Worm (Caenorhabditis elegans): ENCODE data around the gene F55A11.4.

DNA sequence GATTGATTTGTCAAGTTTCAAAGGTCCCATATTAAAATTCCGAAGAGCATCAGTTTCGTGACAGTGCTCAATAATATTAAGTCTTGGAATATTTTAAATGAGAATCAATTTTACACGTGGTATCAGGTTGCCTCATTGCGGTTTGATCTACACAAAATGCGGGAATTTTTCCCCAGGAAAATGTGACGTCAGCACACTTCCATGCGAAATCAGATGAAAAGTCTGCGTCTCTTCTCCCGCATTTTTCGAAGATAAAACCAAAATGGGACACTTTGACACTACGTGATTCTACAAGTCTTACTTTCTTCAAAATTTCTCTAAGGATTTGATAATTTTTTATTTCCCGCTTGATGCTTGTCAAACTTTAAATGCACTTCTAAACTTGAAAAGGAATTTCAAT is 47.4 kb upstream of the F55A11.4 start:
- TF ChIP-seq med-1 (GFP tag; optimal IDR thresholded peaks at IDR 0.05; ENCODE audit: insufficient read depth) (no peak), T22C8.4 (GFP tag; IDR thresholded peaks at IDR 0.05) (no peak), klf-2 (GFP tag; conservative IDR thresholded peaks at IDR 0.05) (no peak), cog-1 (tag; optimal IDR thresholded peaks at IDR 0.05) (no peak), ref-1 (GFP tag; conservative IDR thresholded peaks at IDR 0.05) (no peak)

Data from whole organism, midembryonic.